Worm (Caenorhabditis elegans) whole organism, late embryonic: ENCODE results near the gene syp-1.

Source experiments
- ceh-14 ChIP-seq: sonication (generic microtip); optimal IDR thresholded peaks from 2 replicates; lab custom pipeline; 2016; ENCODE audit warnings: missing genotype, missing genetic modification characterization, missing compliant biosample characterization
- ceh-19 ChIP-seq: fragments of 200-800 bp; sonication (Bioruptor generic); optimal IDR thresholded peaks from 2 replicates; lab custom pipeline; 2018; ENCODE audit warnings: mild to moderate bottlenecking, missing genetic modification characterization, missing compliant biosample characterization
- ceh-22 ChIP-seq: sonication (generic microtip); optimal IDR thresholded peaks from 2 replicates; lab custom pipeline; 2017; ENCODE audit warnings: missing biosample characterization, missing genetic modification characterization
- ceh-45 ChIP-seq: fragments of 200-800 bp; sonication (Bioruptor generic); IDR thresholded peaks from 2 replicates; pipeline ENCODE4 v1.3.6; 2022; ENCODE audit warnings: missing genetic modification reagents, missing genetic modification characterization, missing compliant biosample characterization
- lin-11 ChIP-seq: fragments of 200-800 bp; sonication (Bioruptor generic); optimal IDR thresholded peaks from 2 replicates; lab custom pipeline; 2018; ENCODE audit warnings: mild to moderate bottlenecking, missing genetic modification characterization, missing compliant biosample characterization
- pag-3 ChIP-seq: sonication (generic microtip); optimal IDR thresholded peaks from 2 replicates; lab custom pipeline; 2016; ENCODE audit warnings: missing compliant biosample characterization, missing genetic modification characterization, borderline replicate concordance
- pha-4 ChIP-seq: fragments of 150-350 bp; optimal IDR thresholded peaks from 2 replicates; lab custom pipeline; 2018; ENCODE audit warnings: missing biosample characterization, missing genetic modification reagents, missing genetic modification characterization
- pqm-1 ChIP-seq: sonication (generic microtip); optimal IDR thresholded peaks from 2 replicates; lab custom pipeline; 2016; ENCODE audit warnings: missing genetic modification characterization, missing compliant biosample characterization
- rnt-1 ChIP-seq: sonication (generic microtip); optimal IDR thresholded peaks from 2 replicates; lab custom pipeline; 2016; ENCODE audit warnings: missing genetic modification characterization, missing compliant biosample characterization
- unc-3 ChIP-seq, 2 experiments: fragments of 200-800 bp in 1 of 2; sonication (Bioruptor generic) in 1 of 2; sonication (generic microtip) in 1 of 2; conservative IDR thresholded peaks in 1 of 2; optimal IDR thresholded peaks in 1 of 2; 2 replicates each; pipeline versions ENCODE4 v1.3.6 to Lab custom; 2016 to 2022; ENCODE audit warnings: missing compliant biosample characterization in 2 of 2, missing genetic modification characterization in 2 of 2, missing genetic modification reagents in 1 of 2

DNA sequence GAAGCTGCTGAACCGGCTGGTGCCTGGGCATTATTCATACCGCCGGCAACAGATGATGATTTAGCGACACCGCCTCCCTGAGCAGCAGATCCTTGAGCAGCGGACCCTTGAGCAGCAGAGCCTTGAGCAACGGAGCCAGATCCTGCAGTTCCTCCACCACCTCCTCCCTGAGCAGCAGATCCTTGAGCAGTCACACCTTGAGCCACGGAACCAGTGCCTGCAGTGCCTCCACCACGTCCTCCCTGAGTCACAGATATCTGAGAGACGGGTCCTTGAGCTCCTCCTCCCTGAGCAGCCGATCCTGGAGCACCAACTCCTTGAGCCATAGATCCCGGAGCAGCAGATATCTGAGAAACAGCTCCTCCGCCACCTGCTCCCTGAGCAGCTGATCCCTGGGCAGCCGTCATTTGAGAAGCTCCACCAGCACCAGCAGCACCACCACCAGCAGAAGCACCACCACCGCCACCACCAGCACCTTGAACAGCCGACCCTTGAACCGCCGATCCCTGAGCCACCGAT is 27.6 kb upstream of the syp-1 start:
- TF ChIP-seq ceh-14 (no peak), pha-4 (no peak), ceh-19 (GFP tag; lab: Kevin White, UChicago) (no peak), ceh-45 (no peak), rnt-1 (tag; lab: Kevin White, UChicago) (no peak), pag-3 (tag; lab: Kevin White, UChicago) (no peak), unc-3 (GFP tag; conservative IDR thresholded peaks at IDR 0.05; lab: Robert Waterston, UW) (no peak), unc-3 (tag; optimal IDR thresholded peaks at IDR 0.05; lab: Kevin White, UChicago) (no peak), pqm-1 (no peak), ceh-22 (tag; lab: Kevin White, UChicago) (no peak), lin-11 (no peak)
